Fruit fly (Drosophila melanogaster) whole organism, embryonic: ENCODE data around the gene CG14511.
A peak's percentile ranks its signal among the peaks of the same experiment; 100 is the strongest.

Experiments
- ATbp ChIP-seq: fragments of 200-800 bp; sonication (Bioruptor generic); optimal IDR thresholded peaks from 2 replicates; lab custom pipeline; 2017; ENCODE audit warnings: missing biosample characterization, mild to moderate bottlenecking, missing genetic modification characterization, missing genetic modification reagents
- Abd-B ChIP-seq: fragments of 200-800 bp; sonication (Bioruptor generic); optimal IDR thresholded peaks from 2 replicates; lab custom pipeline; 2018; ENCODE audit warnings: missing biosample characterization, mild to moderate bottlenecking, missing genetic modification characterization, moderate library complexity
- CG10366 ChIP-seq: fragments of 200-800 bp; sonication (Bioruptor generic); IDR thresholded peaks from 2 replicates; pipeline ENCODE4 v1.3.6; 2022; ENCODE audit warnings: missing biosample characterization, missing genetic modification characterization
- CG12942 ChIP-seq: fragments of 200-800 bp; sonication (Bioruptor generic); optimal IDR thresholded peaks from 3 replicates; lab custom pipeline; 2016; ENCODE audit warnings: missing biosample characterization, missing genetic modification characterization
- CG13123 ChIP-seq: fragments of 200-800 bp; sonication (Bioruptor generic); optimal IDR thresholded peaks from 2 replicates; lab custom pipeline; 2016; ENCODE audit warnings: missing biosample characterization, missing genetic modification characterization
- CG13894 ChIP-seq: fragments of 200-800 bp; sonication (Bioruptor generic); optimal IDR thresholded peaks from 3 replicates; lab custom pipeline; 2018; ENCODE audit warnings: missing biosample characterization, mild to moderate bottlenecking, missing genetic modification characterization, moderate library complexity
- CG15073 ChIP-seq: fragments of 200-800 bp; sonication (Bioruptor generic); optimal IDR thresholded peaks from 2 replicates; lab custom pipeline; 2016; ENCODE audit warnings: missing biosample characterization, missing genetic modification characterization
- CG16813 ChIP-seq: fragments of 200-800 bp; sonication (Bioruptor generic); IDR thresholded peaks from 3 replicates; pipeline ENCODE4 v1.3.6; 2022; ENCODE audit warnings: missing biosample characterization, missing genetic modification characterization; ENCODE audit not compliant: partially characterized antibody
- CG17612 ChIP-seq: fragments of 200-800 bp; sonication (Bioruptor generic); IDR thresholded peaks from 2 replicates; pipeline ENCODE4 v1.3.6; 2022; ENCODE audit warnings: missing biosample characterization, missing genetic modification characterization
- CG1832 ChIP-seq: fragments of 200-800 bp; sonication (Bioruptor generic); optimal IDR thresholded peaks from 2 replicates; lab custom pipeline; 2017; ENCODE audit warnings: missing biosample characterization, mild to moderate bottlenecking, missing genetic modification characterization, inconsistent platforms
- CG2129 ChIP-seq: fragments of 200-800 bp; sonication (Bioruptor generic); IDR thresholded peaks from 2 replicates; pipeline ENCODE4 v1.3.6; 2022; ENCODE audit warnings: missing biosample characterization, missing genetic modification characterization; ENCODE audit not compliant: partially characterized antibody
- CG2712 ChIP-seq: fragments of 200-800 bp; optimal IDR thresholded peaks from 3 replicates; lab custom pipeline; 2019; ENCODE audit warnings: missing biosample characterization, mild to moderate bottlenecking, missing genetic modification characterization, moderate library complexity
- CG31365 ChIP-seq: fragments of 200-800 bp; sonication (Bioruptor generic); optimal IDR thresholded peaks from 2 replicates; lab custom pipeline; 2018; ENCODE audit warnings: missing biosample characterization, mild to moderate bottlenecking, missing genetic modification characterization
- CG31388 ChIP-seq: fragments of 200-800 bp; sonication (Bioruptor generic); optimal IDR thresholded peaks from 2 replicates; lab custom pipeline; 2016; ENCODE audit warnings: missing biosample characterization, missing genetic modification characterization
- CG33213 ChIP-seq: fragments of 200-800 bp; sonication (Bioruptor generic); optimal IDR thresholded peaks from 3 replicates; lab custom pipeline; 2016; ENCODE audit warnings: missing biosample characterization, missing genetic modification characterization
- CG34422 ChIP-seq: fragments of 200-800 bp; sonication (Bioruptor generic); IDR thresholded peaks from 3 replicates; pipeline ENCODE4 v1.3.6; 2022; ENCODE audit warnings: missing biosample characterization, missing genetic modification characterization
- CG4404 ChIP-seq: fragments of 200-800 bp; sonication (Bioruptor generic); IDR thresholded peaks from 2 replicates; pipeline ENCODE4 v1.3.6; 2022; ENCODE audit warnings: missing biosample characterization, missing genetic modification characterization
- CG5180 ChIP-seq: fragments of 200-800 bp; sonication (Bioruptor generic); optimal IDR thresholded peaks from 3 replicates; lab custom pipeline; 2017; ENCODE audit warnings: missing biosample characterization, missing genetic modification characterization, mild to moderate bottlenecking, moderate library complexity, missing genetic modification reagents
- CG6765 ChIP-seq: fragments of 200-800 bp; sonication (Bioruptor generic); optimal IDR thresholded peaks from 3 replicates; lab custom pipeline; 2017; ENCODE audit warnings: missing biosample characterization, mild to moderate bottlenecking, missing genetic modification characterization
- CG7745 ChIP-seq: fragments of 200-800 bp; sonication (Bioruptor generic); optimal IDR thresholded peaks from 2 replicates; lab custom pipeline; 2018; ENCODE audit warnings: missing biosample characterization, mild to moderate bottlenecking, missing genetic modification characterization, moderate library complexity
- CG7839 ChIP-seq: fragments of 200-800 bp; sonication (Bioruptor generic); optimal IDR thresholded peaks from 3 replicates; lab custom pipeline; 2018; ENCODE audit warnings: missing biosample characterization, mild to moderate bottlenecking, missing genetic modification characterization, moderate library complexity
- CG8478 ChIP-seq: fragments of >200 bp; optimal IDR thresholded peaks from 2 replicates; lab custom pipeline; 2018
- CG9437 ChIP-seq: fragments of 200-800 bp; sonication (Bioruptor generic); optimal IDR thresholded peaks from 2 replicates; lab custom pipeline; 2018; ENCODE audit warnings: missing biosample characterization, mild to moderate bottlenecking, missing genetic modification characterization
- Elba2 ChIP-seq: fragments of 200-800 bp; sonication (Bioruptor generic); optimal IDR thresholded peaks from 3 replicates; lab custom pipeline; 2016; ENCODE audit warnings: missing biosample characterization, missing genetic modification characterization
- Fer2 ChIP-seq: fragments of 200-800 bp; sonication (Bioruptor generic); optimal IDR thresholded peaks from 2 replicates; lab custom pipeline; 2018; ENCODE audit warnings: missing biosample characterization, mild to moderate bottlenecking, missing genetic modification characterization, moderate library complexity
- GATAe ChIP-seq: fragments of 200-800 bp; sonication (Bioruptor generic); conservative IDR thresholded peaks from 2 replicates; pipeline ENCODE4 v1.3.6; 2022; ENCODE audit warnings: missing biosample characterization, missing genetic modification characterization
- HLH3B ChIP-seq: fragments of 200-800 bp; sonication (Bioruptor generic); IDR thresholded peaks from 2 replicates; pipeline ENCODE4 v1.3.6; 2022; ENCODE audit warnings: missing biosample characterization, missing genetic modification characterization
- Hmx ChIP-seq: fragments of 200-800 bp; sonication (Bioruptor generic); optimal IDR thresholded peaks from 2 replicates; lab custom pipeline; 2016; ENCODE audit warnings: missing biosample characterization, missing genetic modification characterization
- Hr39 ChIP-seq: fragments of >200 bp; optimal IDR thresholded peaks from 2 replicates; lab custom pipeline; 2017
- Med ChIP-seq: fragments of 200-800 bp; sonication (Bioruptor generic); peaks from one replicate; lab custom pipeline; 2016; ENCODE audit warnings: missing biosample characterization, missing genetic modification characterization, mild to moderate bottlenecking, inconsistent platforms, moderate library complexity
- NFAT ChIP-seq: fragments of 200-800 bp; sonication (Bioruptor generic); IDR thresholded peaks from 2 replicates; pipeline ENCODE4 v1.3.6; 2022; ENCODE audit warnings: missing biosample characterization, missing genetic modification characterization
- NK7.1 ChIP-seq: fragments of 200-800 bp; sonication (Bioruptor generic); optimal IDR thresholded peaks from 3 replicates; lab custom pipeline; 2016; ENCODE audit warnings: missing biosample characterization, missing genetic modification characterization
- Sox100B ChIP-seq: fragments of 200-800 bp; sonication (Bioruptor generic); optimal IDR thresholded peaks from 3 replicates; lab custom pipeline; 2018; ENCODE audit warnings: missing biosample characterization, mild to moderate bottlenecking, missing genetic modification characterization
- Sox102F ChIP-seq: fragments of 200-800 bp; sonication (Bioruptor generic); optimal IDR thresholded peaks from 2 replicates; lab custom pipeline; 2018; ENCODE audit warnings: missing biosample characterization, mild to moderate bottlenecking, missing genetic modification characterization, moderate library complexity
- TFAM ChIP-seq: fragments of 200-800 bp; sonication (Bioruptor generic); optimal IDR thresholded peaks from 2 replicates; lab custom pipeline; 2017; ENCODE audit warnings: missing biosample characterization, missing genetic modification characterization, inconsistent platforms
- YL-1 ChIP-seq: fragments of 200-800 bp; sonication (Bioruptor generic); optimal IDR thresholded peaks from 3 replicates; lab custom pipeline; 2017; ENCODE audit warnings: missing biosample characterization, mild to moderate bottlenecking, missing genetic modification characterization
- bcd ChIP-seq: fragments of 200-800 bp; sonication (Bioruptor generic); optimal IDR thresholded peaks from 2 replicates; lab custom pipeline; 2017; ENCODE audit warnings: missing biosample characterization, mild to moderate bottlenecking, missing genetic modification characterization
- corto ChIP-seq: fragments of 200-800 bp; sonication (Bioruptor generic); optimal IDR thresholded peaks from 2 replicates; lab custom pipeline; 2016; ENCODE audit warnings: missing biosample characterization, mild to moderate bottlenecking, missing genetic modification characterization, moderate library complexity
- croc ChIP-seq: fragments of 200-800 bp; sonication (Bioruptor generic); conservative IDR thresholded peaks from 3 replicates; pipeline ENCODE4 v1.3.6; 2022; ENCODE audit warnings: missing biosample characterization, missing genetic modification characterization
- eve ChIP-seq, 2 experiments: fragments of >200 bp; optimal IDR thresholded peaks; 2 replicates each; lab custom pipeline; 2017; ENCODE audit warnings: missing biosample characterization in 2 of 2, missing genetic modification characterization in 2 of 2
- fd102C ChIP-seq: fragments of 200-800 bp; sonication (Bioruptor generic); optimal IDR thresholded peaks from 2 replicates; lab custom pipeline; 2018; ENCODE audit warnings: missing biosample characterization, mild to moderate bottlenecking, missing genetic modification characterization, moderate library complexity
- fd64A ChIP-seq: fragments of 200-800 bp; sonication (Bioruptor generic); optimal IDR thresholded peaks from 3 replicates; lab custom pipeline; 2018; ENCODE audit warnings: missing biosample characterization, mild to moderate bottlenecking, missing genetic modification characterization
- gsb ChIP-seq: fragments of 200-800 bp; sonication (Bioruptor generic); IDR thresholded peaks from 2 replicates; pipeline ENCODE4 v1.3.6; 2022; ENCODE audit warnings: missing biosample characterization, missing genetic modification characterization
- ham ChIP-seq: fragments of 200-800 bp; sonication (Bioruptor generic); IDR thresholded peaks from 2 replicates; pipeline ENCODE4 v1.3.6; 2022; ENCODE audit warnings: missing biosample characterization, missing genetic modification characterization
- insv ChIP-seq, 2 experiments: fragments of 200-800 bp; sonication (Bioruptor generic); optimal IDR thresholded peaks; 3 replicates each; lab custom pipeline; 2016 to 2018; ENCODE audit warnings: missing biosample characterization in 2 of 2, missing genetic modification characterization in 2 of 2
- lilli ChIP-seq: fragments of 200-800 bp; sonication (Bioruptor generic); optimal IDR thresholded peaks from 3 replicates; lab custom pipeline; 2016; ENCODE audit warnings: missing biosample characterization, missing genetic modification characterization
- prd ChIP-seq, 3 experiments: fragments of >200 bp in 2 of 3; fragments of 200-800 bp in 1 of 3; sonication (Bioruptor generic) in 1 of 3; optimal IDR thresholded peaks in 2 of 3; IDR thresholded peaks in 1 of 3; 2 replicates in 2 of 3; 3 replicates in 1 of 3; pipeline versions ENCODE4 v1.3.6 to Lab custom; 2017 to 2022; ENCODE audit warnings: missing biosample characterization in 1 of 3, missing genetic modification characterization in 1 of 3
- sisA ChIP-seq: fragments of 200-800 bp; sonication (Bioruptor generic); IDR thresholded peaks from 2 replicates; pipeline ENCODE4 v1.3.6; 2022; ENCODE audit warnings: missing biosample characterization, missing genetic modification characterization
- slbo ChIP-seq: fragments of 200-800 bp; sonication (Bioruptor generic); IDR thresholded peaks from 2 replicates; pipeline ENCODE4 v1.3.6; 2022; ENCODE audit warnings: missing biosample characterization, missing genetic modification characterization
- stwl ChIP-seq: fragments of 200-800 bp; sonication (Bioruptor generic); optimal IDR thresholded peaks from 3 replicates; lab custom pipeline; 2018; ENCODE audit warnings: missing biosample characterization, mild to moderate bottlenecking, missing genetic modification characterization, moderate library complexity
- vvl ChIP-seq: fragments of 200-800 bp; sonication (Bioruptor generic); IDR thresholded peaks from 2 replicates; pipeline ENCODE4 v1.3.6; 2022; ENCODE audit warnings: missing biosample characterization, missing genetic modification characterization

Gene CG14511

dm6 chr3R:29151621-29152092 is 5.0 kb upstream of the CG14511 start, which contains the start of gene eIF2D (continued):
- peak; percentile 63 for TF ChIP-seq slbo (GFP tag; lab: Robert Waterston, UW)
- peak; percentile 78 for TF ChIP-seq CG2712 (tag; lab: Kevin White, UChicago)
- TF ChIP-seq CG1832 (GFP tag; lab: Kevin White, UChicago) = no peak
- peak; percentile 1 for TF ChIP-seq CG13123 (GFP tag; lab: Kevin White, UChicago)
- peak; percentile 45 for TF ChIP-seq Sox102F (GFP tag; lab: Kevin White, UChicago)
- TF ChIP-seq lilli (GFP tag; lab: Kevin White, UChicago) = peak; percentile 55
- TF ChIP-seq bcd = peak; percentile 33
- TF ChIP-seq CG17612 (GFP tag; lab: Robert Waterston, UW) = no peak
- no peak for TF ChIP-seq CG15073 (GFP tag; lab: Kevin White, UChicago)
- TF ChIP-seq stwl = no peak
- no peak for TF ChIP-seq CG5180 (GFP tag; lab: Kevin White, UChicago)
- TF ChIP-seq Sox100B = no peak
- TF ChIP-seq CG13894 = peak; percentile 26
- TF ChIP-seq vvl = peak; percentile 86
- no peak for TF ChIP-seq croc (GFP tag; lab: Robert Waterston, UW)
- TF ChIP-seq GATAe (GFP tag; lab: Robert Waterston, UW) = no peak
- TF ChIP-seq CG10366 = peak; percentile 37
- TF ChIP-seq fd102C = no peak
- TF ChIP-seq ATbp = peak; percentile 36
- peak; percentile 67 for TF ChIP-seq CG7839 (tag; lab: Kevin White, UChicago)
- no peak for TF ChIP-seq prd (optimal IDR thresholded peaks at IDR 0.05; lab: Kevin White, UChicago)
- TF ChIP-seq prd (GFP tag; IDR thresholded peaks at IDR 0.05; lab: Robert Waterston, UW) = peak; percentile 58
- TF ChIP-seq HLH3B (GFP tag; lab: Robert Waterston, UW) = peak; percentile 61; the same call in 1 of the 2 replicates
- TF ChIP-seq corto = no peak
- no peak for TF ChIP-seq gsb (GFP tag; lab: Robert Waterston, UW)
- TF ChIP-seq CG31365 (tag; lab: Kevin White, UChicago) = no peak
- TF ChIP-seq CG12942 (GFP tag; lab: Kevin White, UChicago) = no peak
- no peak for TF ChIP-seq CG16813 (GFP tag; lab: Robert Waterston, UW)
- TF ChIP-seq ham (GFP tag; lab: Robert Waterston, UW) = no peak
- TF ChIP-seq CG8478 (lab: Kevin White, UChicago) = no peak
- TF ChIP-seq NFAT (GFP tag; lab: Robert Waterston, UW) = peak; percentile 50; the same call in 1 of the 2 replicates
- peak; percentile 87 for TF ChIP-seq Med (GFP tag; lab: Kevin White, UChicago)
- TF ChIP-seq CG6765 = no peak
- peak; percentile 21 for TF ChIP-seq CG9437 (GFP tag; lab: Kevin White, UChicago)
- no peak for TF ChIP-seq TFAM (GFP tag; lab: Kevin White, UChicago)
- TF ChIP-seq CG34422 (GFP tag; lab: Robert Waterston, UW) = peak; percentile 74; the same call in 1 of the 3 replicates
- TF ChIP-seq eve (GFP tag; optimal IDR thresholded peaks at IDR 0.05; lab: Kevin White, UChicago) = no peak
- TF ChIP-seq CG31388 (GFP tag; lab: Kevin White, UChicago) = no peak
- TF ChIP-seq CG4404 (GFP tag; lab: Robert Waterston, UW) = 0 out of 2 replicates have a peak, but pooled peaks have one; percentile 23
- TF ChIP-seq CG33213 (GFP tag; lab: Kevin White, UChicago) = no peak
- no peak for TF ChIP-seq fd64A (GFP tag; lab: Kevin White, UChicago)
- TF ChIP-seq Fer2 (tag; lab: Kevin White, UChicago) = peak; percentile 29
- TF ChIP-seq sisA (GFP tag; lab: Robert Waterston, UW) = no peak; the same call in 1 of the 2 replicates
- no peak for TF ChIP-seq CG7745
- TF ChIP-seq Hr39 (lab: Kevin White, UChicago) = no peak
- TF ChIP-seq Hmx (GFP tag; lab: Kevin White, UChicago) = no peak
- peak; percentile 18 for TF ChIP-seq NK7.1 (GFP tag; lab: Kevin White, UChicago)
- TF ChIP-seq Elba2 (GFP tag; lab: Kevin White, UChicago) = no peak
- no peak for TF ChIP-seq YL-1 (GFP tag; lab: Kevin White, UChicago)
- no peak for TF ChIP-seq Abd-B
- TF ChIP-seq insv (GFP tag; optimal IDR thresholded peaks at IDR 0.05; lab: Kevin White, UChicago) = peak in 1 of 2 experiments; percentile 41
- TF ChIP-seq CG2129 (GFP tag; lab: Robert Waterston, UW) = no peak
